Worm (Caenorhabditis elegans): ENCODE measurements around the gene C39B10.1.

DNA sequence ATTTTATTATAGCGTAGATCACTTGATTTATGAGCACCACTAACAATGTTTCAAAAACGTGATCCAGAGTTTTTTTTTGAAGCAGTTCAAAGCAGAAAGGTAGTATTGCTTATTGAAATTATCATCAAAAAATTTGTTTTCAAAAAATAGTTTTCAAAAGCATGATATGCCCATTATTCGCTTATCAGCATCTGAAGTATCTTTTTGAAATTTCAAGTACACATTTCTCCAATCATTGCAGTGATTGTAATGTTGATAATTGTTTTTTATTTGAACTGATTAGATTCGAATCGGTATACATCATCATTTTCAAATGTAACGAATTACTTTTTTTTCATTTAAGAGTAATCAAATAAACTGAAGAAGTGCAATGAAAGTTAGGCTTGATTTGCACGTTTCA is 22.7 kb downstream of the C39B10.1 start:
- TF ChIP-seq nhr-237 (tag; optimal IDR thresholded peaks at IDR 0.05) (no peak), sptf-1 (tag; optimal IDR thresholded peaks at IDR 0.05) (no peak), lsy-2 (tag; optimal IDR thresholded peaks at IDR 0.05) (no peak), ces-1 (GFP tag; optimal IDR thresholded peaks at IDR 0.05) (no peak)

All from whole organism, mixed stage, embryonic.